Worm (Caenorhabditis elegans) whole organism, L1 larva: ENCODE data around the gene efk-1.
A peak's percentile ranks its signal among the peaks of the same experiment; 100 is the strongest.

ENCODE experiments used
- C04F5.9 ChIP-seq: sonication (generic microtip); optimal IDR thresholded peaks from 2 replicates; lab custom pipeline; 2016; ENCODE audit warnings: missing genetic modification characterization, missing compliant biosample characterization
- C16A3.4 ChIP-seq: fragments of 150-350 bp; optimal IDR thresholded peaks from 2 replicates; lab custom pipeline; 2014; ENCODE audit warnings: missing biosample characterization, missing genetic modification characterization
- C34B4.2 ChIP-seq: sonication (generic microtip); optimal IDR thresholded peaks from 2 replicates; lab custom pipeline; 2017; ENCODE audit warnings: mild to moderate bottlenecking, missing genetic modification characterization, missing compliant biosample characterization
- F16B12.6 ChIP-seq: fragments of 150-350 bp; optimal IDR thresholded peaks from 2 replicates; lab custom pipeline; 2014; ENCODE audit warnings: missing biosample characterization, missing genetic modification characterization
- aha-1 ChIP-seq: fragments of 150-350 bp; optimal IDR thresholded peaks from 2 replicates; lab custom pipeline; 2014; ENCODE audit warnings: missing biosample characterization, missing genetic modification characterization
- aly-2 ChIP-seq: fragments of 150-350 bp; optimal IDR thresholded peaks from 2 replicates; lab custom pipeline; 2014; ENCODE audit warnings: missing biosample characterization, missing genetic modification characterization
- blmp-1 ChIP-seq: fragments of 150-350 bp; optimal IDR thresholded peaks from 2 replicates; lab custom pipeline; 2014; ENCODE audit warnings: missing biosample characterization, missing genetic modification characterization
- dpl-1 ChIP-seq, 3 experiments: fragments of 150-350 bp in 2 of 3; sonication (generic microtip) in 1 of 3; optimal IDR thresholded peaks; 2 replicates each; lab custom pipeline; 2014 to 2017; ENCODE audit warnings: missing biosample characterization in 3 of 3, missing genetic modification characterization in 3 of 3, missing genetic modification reagents in 3 of 3
- efl-3 ChIP-seq: fragments of 200-800 bp; sonication (Bioruptor generic); optimal IDR thresholded peaks from 2 replicates; lab custom pipeline; 2018; ENCODE audit warnings: mild to moderate bottlenecking, missing genetic modification characterization, missing compliant biosample characterization
- egl-27 ChIP-seq, 2 experiments: fragments of 150-350 bp in 1 of 2; sonication (generic microtip); optimal IDR thresholded peaks; 3 replicates each; lab custom pipeline; 2017 to 2018; ENCODE audit warnings: missing biosample characterization in 2 of 2, missing genetic modification characterization in 2 of 2, missing genetic modification reagents in 2 of 2
- elt-2 ChIP-seq: sonication (generic microtip); optimal IDR thresholded peaks from 2 replicates; lab custom pipeline; 2016; ENCODE audit warnings: missing genetic modification characterization, mild to moderate bottlenecking, inconsistent platforms, missing compliant biosample characterization, missing genetic modification reagents
- elt-3 ChIP-seq, 6 experiments: fragments of 150-350 bp in 1 of 6; sonication (generic microtip); optimal IDR thresholded peaks; 2 replicates each; lab custom pipeline; 2017 to 2018; ENCODE audit warnings: missing biosample characterization in 6 of 6, missing genetic modification characterization in 6 of 6, inconsistent platforms in 1 of 6
- fkh-10 ChIP-seq: sonication (generic microtip); optimal IDR thresholded peaks from 2 replicates; lab custom pipeline; 2017; ENCODE audit warnings: missing biosample characterization, missing genetic modification reagents, missing genetic modification characterization
- fkh-4 ChIP-seq: sonication (generic microtip); optimal IDR thresholded peaks from 2 replicates; lab custom pipeline; 2016; ENCODE audit warnings: missing compliant biosample characterization, missing genetic modification characterization, borderline replicate concordance
- grh-1 ChIP-seq: fragments of 200-800 bp; sonication (Bioruptor generic); IDR thresholded peaks from 2 replicates; pipeline ENCODE4 v1.3.6; 2022; ENCODE audit warnings: missing genetic modification reagents, missing genetic modification characterization, missing compliant biosample characterization
- hlh-4 ChIP-seq: sonication (generic microtip); optimal IDR thresholded peaks from 2 replicates; lab custom pipeline; 2016; ENCODE audit warnings: mild to moderate bottlenecking, missing genetic modification characterization, missing compliant biosample characterization
- hpl-2 ChIP-seq: fragments of 150-350 bp; optimal IDR thresholded peaks from 2 replicates; lab custom pipeline; 2014; ENCODE audit warnings: missing biosample characterization, missing genetic modification reagents, missing genetic modification characterization
- irx-1 ChIP-seq: sonication (generic microtip); optimal IDR thresholded peaks from 2 replicates; lab custom pipeline; 2016; ENCODE audit warnings: missing genetic modification characterization, missing compliant biosample characterization
- isw-1 ChIP-seq: fragments of 200-800 bp; sonication (Bioruptor generic); IDR thresholded peaks from 2 replicates; pipeline ENCODE4 v1.3.6; 2022; ENCODE audit warnings: missing genetic modification characterization, missing compliant biosample characterization
- lin-14 ChIP-seq: fragments of 200-800 bp; sonication (Bioruptor generic); optimal IDR thresholded peaks from 2 replicates; lab custom pipeline; 2018; ENCODE audit warnings: mild to moderate bottlenecking, missing genetic modification characterization, moderate library complexity, missing compliant biosample characterization
- lin-15B ChIP-seq: fragments of 150-350 bp; sonication (generic microtip); optimal IDR thresholded peaks from 3 replicates; lab custom pipeline; 2014; ENCODE audit warnings: missing biosample characterization, missing genetic modification characterization
- lin-35 ChIP-seq, 2 experiments: fragments of 150-350 bp; optimal IDR thresholded peaks; 2 replicates each; lab custom pipeline; 2014; ENCODE audit warnings: missing biosample characterization in 2 of 2, missing genetic modification characterization in 2 of 2, missing genetic modification reagents in 2 of 2
- lin-39 ChIP-seq: fragments of 150-350 bp; optimal IDR thresholded peaks from 2 replicates; lab custom pipeline; 2014; ENCODE audit warnings: missing biosample characterization, missing genetic modification reagents, missing genetic modification characterization
- lir-3 ChIP-seq: sonication (generic microtip); optimal IDR thresholded peaks from 2 replicates; lab custom pipeline; 2016; ENCODE audit warnings: mild to moderate bottlenecking, missing genetic modification characterization, moderate library complexity, missing compliant biosample characterization; ENCODE audit not compliant: poor library complexity
- lsy-2 ChIP-seq, 2 experiments: fragments of 150-350 bp; optimal IDR thresholded peaks; 2 replicates each; lab custom pipeline; 2014; ENCODE audit warnings: missing biosample characterization in 2 of 2, missing genetic modification characterization in 2 of 2
- mdl-1 ChIP-seq, 2 experiments: fragments of 150-350 bp; optimal IDR thresholded peaks; 2 replicates each; lab custom pipeline; 2014 to 2017; ENCODE audit warnings: missing biosample characterization in 2 of 2, missing genetic modification characterization in 2 of 2, inconsistent platforms in 1 of 2
- mef-2 ChIP-seq: fragments of 150-350 bp; optimal IDR thresholded peaks from 2 replicates; lab custom pipeline; 2014; ENCODE audit warnings: missing biosample characterization, missing genetic modification characterization
- mep-1 ChIP-seq: fragments of 150-350 bp; optimal IDR thresholded peaks from 2 replicates; lab custom pipeline; 2014; ENCODE audit warnings: missing biosample characterization, missing genetic modification characterization
- nhr-19 ChIP-seq: fragments of 200-800 bp; sonication (Bioruptor generic); conservative IDR thresholded peaks from 2 replicates; pipeline ENCODE4 v1.3.6; 2022; ENCODE audit warnings: missing genetic modification characterization, missing compliant biosample characterization
- nhr-237 ChIP-seq: fragments of 150-350 bp; optimal IDR thresholded peaks from 2 replicates; lab custom pipeline; 2014; ENCODE audit warnings: missing biosample characterization, missing genetic modification characterization
- nhr-47 ChIP-seq: sonication (generic microtip); optimal IDR thresholded peaks from 2 replicates; lab custom pipeline; 2016; ENCODE audit warnings: mild to moderate bottlenecking, missing genetic modification characterization, moderate library complexity, missing compliant biosample characterization
- nhr-71 ChIP-seq: sonication (generic microtip); optimal IDR thresholded peaks from 2 replicates; lab custom pipeline; 2016; ENCODE audit warnings: mild to moderate bottlenecking, missing genetic modification characterization, moderate library complexity, missing compliant biosample characterization
- nhr-77 ChIP-seq: fragments of 150-350 bp; optimal IDR thresholded peaks from 2 replicates; lab custom pipeline; 2014; ENCODE audit warnings: missing biosample characterization, missing genetic modification characterization
- nhr-85 ChIP-seq: sonication (generic microtip); peaks from one replicate; lab custom pipeline; 2016; ENCODE audit warnings: missing genetic modification characterization, inconsistent platforms, missing compliant biosample characterization
- nhr-90 ChIP-seq: sonication (generic microtip); optimal IDR thresholded peaks from 2 replicates; lab custom pipeline; 2016; ENCODE audit warnings: mild to moderate bottlenecking, missing genetic modification characterization, missing compliant biosample characterization; ENCODE audit not compliant: poor library complexity
- pag-3 ChIP-seq: sonication (generic microtip); optimal IDR thresholded peaks from 2 replicates; lab custom pipeline; 2017; ENCODE audit warnings: missing genetic modification characterization, mild to moderate bottlenecking, missing compliant biosample characterization, antibody characterized with exemption, borderline replicate concordance; ENCODE audit not compliant: insufficient read depth
- pax-3 ChIP-seq: fragments of 200-800 bp; sonication (Bioruptor generic); optimal IDR thresholded peaks from 2 replicates; lab custom pipeline; 2018; ENCODE audit warnings: mild to moderate bottlenecking, missing genetic modification characterization, moderate library complexity, missing compliant biosample characterization
- rnt-1 ChIP-seq: sonication (generic microtip); optimal IDR thresholded peaks from 2 replicates; lab custom pipeline; 2016; ENCODE audit warnings: mild to moderate bottlenecking, missing genetic modification characterization, moderate library complexity, missing compliant biosample characterization
- skn-1 ChIP-seq: fragments of 150-350 bp; optimal IDR thresholded peaks from 2 replicates; lab custom pipeline; 2014; ENCODE audit warnings: missing biosample characterization, missing genetic modification characterization
- snpc-4 ChIP-seq: fragments of 150-350 bp; optimal IDR thresholded peaks from 2 replicates; lab custom pipeline; 2014; ENCODE audit warnings: missing biosample characterization, missing genetic modification characterization
- sptf-1 ChIP-seq: fragments of 150-350 bp; optimal IDR thresholded peaks from 2 replicates; lab custom pipeline; 2014; ENCODE audit warnings: missing biosample characterization, missing genetic modification characterization
- tbx-2 ChIP-seq: sonication (generic microtip); optimal IDR thresholded peaks from 2 replicates; lab custom pipeline; 2016; ENCODE audit warnings: missing genetic modification characterization, missing compliant biosample characterization
- unc-130 ChIP-seq: fragments of 150-350 bp; optimal IDR thresholded peaks from 2 replicates; lab custom pipeline; 2017; ENCODE audit warnings: missing biosample characterization, missing genetic modification characterization, inconsistent platforms
- unc-86 ChIP-seq: sonication (generic microtip); optimal IDR thresholded peaks from 2 replicates; lab custom pipeline; 2016; ENCODE audit warnings: missing genetic modification characterization, missing compliant biosample characterization
- unc-98 ChIP-seq: fragments of 200-800 bp; sonication (Bioruptor generic); IDR thresholded peaks from 2 replicates; pipeline ENCODE4 v1.3.6; 2022; ENCODE audit warnings: missing genetic modification characterization, missing compliant biosample characterization
- vab-15 ChIP-seq: sonication (generic microtip); optimal IDR thresholded peaks from 2 replicates; lab custom pipeline; 2017; ENCODE audit warnings: missing genotype, mild to moderate bottlenecking, missing genetic modification characterization, missing compliant biosample characterization
- ztf-11 ChIP-seq, 2 experiments: sonication (generic microtip); optimal IDR thresholded peaks; 2 replicates each; lab custom pipeline; 2016 to 2017; ENCODE audit warnings: missing genetic modification characterization in 2 of 2, missing biosample characterization in 1 of 2, missing compliant biosample characterization in 1 of 2

The efk-1 gene

DNA sequence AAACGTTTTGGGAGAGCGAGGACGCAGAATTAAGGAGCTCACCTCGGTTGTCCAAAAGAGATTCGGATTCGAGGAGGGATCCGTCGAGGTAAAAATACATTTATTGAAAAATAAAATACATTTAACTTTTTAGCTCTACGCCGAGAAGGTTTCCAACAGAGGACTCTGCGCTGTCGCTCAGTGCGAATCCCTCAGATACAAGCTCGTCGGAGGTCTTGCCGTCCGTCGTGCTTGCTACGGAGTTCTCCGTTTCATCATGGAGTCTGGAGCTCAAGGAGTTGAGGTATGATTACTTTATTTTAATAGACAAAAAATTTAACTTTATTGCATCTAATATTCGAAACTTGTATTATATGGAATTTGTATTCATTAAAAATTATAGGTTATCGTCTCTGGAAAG lies 38.7 kb upstream of the efk-1 start:
- TF ChIP-seq C16A3.4 (tag; lab: Kevin White, UChicago) = no peak
- TF ChIP-seq fkh-10 (GFP tag; lab: Kevin White, UChicago) = no peak
- no peak for TF ChIP-seq efl-3 (GFP tag; lab: Kevin White, UChicago)
- TF ChIP-seq skn-1 (tag; lab: Kevin White, UChicago) = no peak
- no peak for TF ChIP-seq nhr-19 (GFP tag; lab: Robert Waterston, UW)
- TF ChIP-seq mef-2 = no peak
- no peak for TF ChIP-seq snpc-4
- no peak for TF ChIP-seq rnt-1
- TF ChIP-seq pax-3 (tag; lab: Kevin White, UChicago) = no peak
- TF ChIP-seq aha-1 (tag; lab: Kevin White, UChicago) = no peak
- TF ChIP-seq elt-2 (tag; lab: Kevin White, UChicago) = no peak
- no peak for TF ChIP-seq pag-3 (tag; lab: Kevin White, UChicago)
- TF ChIP-seq sptf-1 (tag; lab: Kevin White, UChicago) = no peak
- TF ChIP-seq isw-1 (GFP tag; lab: Robert Waterston, UW) = no peak
- TF ChIP-seq, all 84 proteins: peak for 0

DNA sequence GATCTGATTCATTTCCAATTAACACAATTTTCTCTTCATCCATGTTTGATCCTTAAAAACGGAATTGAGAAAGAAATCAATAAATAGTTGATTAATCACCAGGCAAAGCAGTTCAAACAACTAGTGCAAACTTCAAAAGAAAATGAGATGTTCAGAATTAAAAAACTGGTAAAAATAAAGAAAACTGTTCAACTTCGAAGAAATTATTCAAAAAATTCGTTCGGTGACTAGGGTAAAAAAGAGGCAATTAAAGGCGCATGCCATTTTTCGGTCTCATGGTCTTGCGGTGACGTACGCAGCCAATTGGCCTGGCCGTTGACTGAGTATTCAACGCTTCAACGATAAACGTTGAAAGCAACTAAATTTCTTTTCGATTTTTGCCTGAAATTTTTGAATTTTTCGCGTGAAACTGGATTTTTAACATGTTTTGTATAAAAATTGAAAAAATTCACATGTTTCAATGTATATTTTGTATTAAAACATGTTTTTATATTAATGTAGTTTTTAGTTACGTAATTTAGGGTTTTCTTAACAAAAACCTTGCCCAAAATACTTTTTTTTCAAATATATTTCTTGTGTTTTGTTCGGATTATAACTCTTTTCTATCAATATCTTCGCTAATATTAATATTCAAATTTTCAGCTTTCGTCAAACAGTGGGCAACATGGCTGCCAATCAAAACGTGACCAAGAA lies 38.0 kb upstream of the efk-1 start, which contains the start of the genes sna-3 and rps-3:
Gene sna-3, minus strand, starts transcription at position 51 of the 693 bp plus-strand sequence.
Gene rps-3, plus strand, starts transcription at position 643 of the 693 bp plus-strand sequence.
- TF ChIP-seq nhr-71 (tag; lab: Kevin White, UChicago) (peak; percentile 83), nhr-47 (tag; lab: Kevin White, UChicago) (peak; percentile 72), tbx-2 (tag; lab: Kevin White, UChicago) (peak; percentile 63), lin-35 (GFP tag; optimal IDR thresholded peaks at IDR 0.05; lab: Kevin White, UChicago) (peak; percentile 81 to 89), dpl-1 (GFP tag; optimal IDR thresholded peaks at IDR 0.05; lab: Kevin White, UChicago) (peak; percentile 70 to 80 (median 78)), snpc-4 (peak; percentile 27), fkh-4 (tag; lab: Kevin White, UChicago) (no peak), nhr-85 (tag; lab: Kevin White, UChicago) (peak; percentile 75), blmp-1 (peak; percentile 71), vab-15 (tag; lab: Kevin White, UChicago) (peak; percentile 44), C04F5.9 (tag; lab: Kevin White, UChicago) (no peak), hlh-4 (tag; lab: Kevin White, UChicago) (no peak), pax-3 (tag; lab: Kevin White, UChicago) (no peak), C34B4.2 (tag; lab: Kevin White, UChicago) (no peak), mef-2 (no peak), lin-15B (tag; lab: Kevin White, UChicago) (peak; percentile 68), isw-1 (GFP tag; lab: Robert Waterston, UW) (peak; percentile 60), hpl-2 (GFP tag; lab: Kevin White, UChicago) (peak; percentile 27), F16B12.6 (tag; lab: Kevin White, UChicago) (peak; percentile 54), elt-3 (tag; optimal IDR thresholded peaks at IDR 0.05; lab: Kevin White, UChicago) (peak in 4 of 6 experiments; percentile 30 to 69 (median 38)), irx-1 (tag; lab: Kevin White, UChicago) (peak; percentile 40), mdl-1 (tag; optimal IDR thresholded peaks at IDR 0.05; lab: Kevin White, UChicago) (peak in 1 of 2 experiments; percentile 69), lin-39 (peak; percentile 23), lin-14 (GFP tag; lab: Kevin White, UChicago) (peak; percentile 70), lsy-2 (tag; optimal IDR thresholded peaks at IDR 0.05; lab: Kevin White, UChicago) (peak; percentile 84 to 93), grh-1 (GFP tag; lab: Robert Waterston, UW) (0 out of 2 replicates have a peak, but pooled peaks have one; percentile 27), unc-86 (tag; lab: Kevin White, UChicago) (peak; percentile 52), nhr-77 (tag; lab: Kevin White, UChicago) (peak; percentile 70), nhr-237 (tag; lab: Kevin White, UChicago) (peak; percentile 11), mep-1 (tag; lab: Kevin White, UChicago) (peak; percentile 83), aha-1 (tag; lab: Kevin White, UChicago) (no peak), nhr-90 (peak; percentile 57), lir-3 (tag; lab: Kevin White, UChicago) (peak; percentile 25), unc-98 (GFP tag; lab: Robert Waterston, UW) (no peak), egl-27 (tag; optimal IDR thresholded peaks at IDR 0.05; lab: Kevin White, UChicago) (no peak), nhr-19 (GFP tag; lab: Robert Waterston, UW) (peak; percentile 76), unc-130 (peak; percentile 79), ztf-11 (tag; optimal IDR thresholded peaks at IDR 0.05; lab: Kevin White, UChicago) (peak in 1 of 2 experiments; percentile 41), fkh-10 (GFP tag; lab: Kevin White, UChicago) (no peak), C16A3.4 (tag; lab: Kevin White, UChicago) (peak; percentile 89), aly-2 (tag; lab: Kevin White, UChicago) (peak; percentile 29)
